Worm (Caenorhabditis elegans): ENCODE measurements around the gene F44A6.4.

ce11 chrX:10225845-10226244 lies 10.6 kb upstream of the F44A6.4 start:
- TF ChIP-seq hmg-4 (GFP tag; optimal IDR thresholded peaks at IDR 0.05) = no peak
- no peak for TF ChIP-seq ama-1 (optimal IDR thresholded peaks at IDR 0.05)
- TF ChIP-seq hmbx-1 (tag; optimal IDR thresholded peaks at IDR 0.05) = no peak
- no peak for TF ChIP-seq flt-1 (GFP tag; IDR thresholded peaks at IDR 0.05)
- no peak for TF ChIP-seq tra-4 (tag; optimal IDR thresholded peaks at IDR 0.05)
- no peak for TF ChIP-seq ets-7 (tag; optimal IDR thresholded peaks at IDR 0.05)
- TF ChIP-seq tbx-37 (GFP tag; conservative IDR thresholded peaks at IDR 0.05) = no peak
- no peak for TF ChIP-seq F13C5.2 (tag; optimal IDR thresholded peaks at IDR 0.05)
- no peak for TF ChIP-seq B0310.2 (tag; optimal IDR thresholded peaks at IDR 0.05)

All from whole organism, early embryonic.